Worm (Caenorhabditis elegans) whole organism, early embryonic: ENCODE measurements around the gene nhr-198.
"Not testable (repeated sequence)": the region's sequence is repeated elsewhere in the genome, so short reads cannot be mapped to it uniquely, and the experiment has no call there.

ENCODE experiments used
- B0310.2 ChIP-seq: sonication (generic microtip); optimal IDR thresholded peaks from 2 replicates; lab custom pipeline; 2016; ENCODE audit warnings: mild to moderate bottlenecking, missing genetic modification characterization, missing compliant biosample characterization
- F13C5.2 ChIP-seq: sonication (generic microtip); optimal IDR thresholded peaks from 2 replicates; lab custom pipeline; 2017; ENCODE audit warnings: mild to moderate bottlenecking, missing genetic modification characterization, inconsistent platforms, missing compliant biosample characterization
- aly-1 ChIP-seq: sonication (generic microtip); optimal IDR thresholded peaks from 2 replicates; lab custom pipeline; 2016; ENCODE audit warnings: missing genetic modification characterization, missing compliant biosample characterization
- ama-1 ChIP-seq: fragments of 150-350 bp; optimal IDR thresholded peaks from 2 replicates; lab custom pipeline; 2014
- ceh-13 ChIP-seq: fragments of 200-800 bp; sonication (Bioruptor generic); optimal IDR thresholded peaks from 2 replicates; lab custom pipeline; 2018; ENCODE audit warnings: mild to moderate bottlenecking, missing genetic modification characterization, missing compliant biosample characterization
- ceh-36 ChIP-seq: sonication (generic microtip); optimal IDR thresholded peaks from 2 replicates; lab custom pipeline; 2016; ENCODE audit warnings: missing genetic modification characterization, inconsistent platforms, missing compliant biosample characterization
- ets-7 ChIP-seq: sonication (generic microtip); optimal IDR thresholded peaks from 2 replicates; lab custom pipeline; 2016; ENCODE audit warnings: missing genotype, missing genetic modification characterization, missing compliant biosample characterization
- flt-1 ChIP-seq: fragments of 200-800 bp; sonication (Bioruptor generic); IDR thresholded peaks from 2 replicates; pipeline ENCODE4 v1.3.6; 2022; ENCODE audit warnings: missing genetic modification characterization, missing compliant biosample characterization
- hmbx-1 ChIP-seq: sonication (generic microtip); optimal IDR thresholded peaks from 2 replicates; lab custom pipeline; 2016; ENCODE audit warnings: mild to moderate bottlenecking, missing genetic modification characterization, missing compliant biosample characterization
- hmg-4 ChIP-seq: fragments of 200-800 bp; sonication (Bioruptor generic); optimal IDR thresholded peaks from 2 replicates; lab custom pipeline; 2018; ENCODE audit warnings: mild to moderate bottlenecking, missing genetic modification characterization, missing compliant biosample characterization
- hnd-1 ChIP-seq: sonication (generic microtip); optimal IDR thresholded peaks from 2 replicates; lab custom pipeline; 2016; ENCODE audit warnings: missing genetic modification characterization, missing compliant biosample characterization
- pes-1 ChIP-seq: fragments of 200-800 bp; sonication (Bioruptor generic); IDR thresholded peaks from 2 replicates; pipeline ENCODE4 v1.3.6; 2022; ENCODE audit warnings: missing genetic modification reagents, missing genetic modification characterization, missing compliant biosample characterization
- scrt-1 ChIP-seq: fragments of 200-800 bp; sonication (Bioruptor generic); IDR thresholded peaks from 2 replicates; pipeline ENCODE4 v1.3.6; 2022; ENCODE audit warnings: missing genetic modification characterization, missing compliant biosample characterization
- sea-1 ChIP-seq: fragments of 200-800 bp; sonication (Bioruptor generic); conservative IDR thresholded peaks from 2 replicates; pipeline ENCODE4 v1.3.6; 2022; ENCODE audit warnings: missing genetic modification characterization, missing compliant biosample characterization
- tbx-11 ChIP-seq: fragments of 200-800 bp; sonication (Bioruptor generic); IDR thresholded peaks from 2 replicates; pipeline ENCODE4 v1.3.6; 2022; ENCODE audit warnings: missing genetic modification characterization, missing compliant biosample characterization
- tbx-37 ChIP-seq: fragments of 200-800 bp; sonication (Bioruptor generic); conservative IDR thresholded peaks from 2 replicates; pipeline ENCODE4 v1.3.6; 2022; ENCODE audit warnings: missing genetic modification reagents, missing genetic modification characterization, missing compliant biosample characterization
- tra-4 ChIP-seq: sonication (generic microtip); optimal IDR thresholded peaks from 2 replicates; lab custom pipeline; 2017; ENCODE audit warnings: missing genetic modification characterization, missing compliant biosample characterization

Gene nhr-198

ce11 chrV:15693682-15694081 lies at the start of gene nhr-198:
nhr-198 (plus strand) TSS chrV:15693994.
- TF ChIP-seq aly-1 (tag; lab: Kevin White, UChicago): no peak
- no peak for TF ChIP-seq ama-1 (lab: Kevin White, UChicago)
- TF ChIP-seq tbx-37: no peak
- TF ChIP-seq pes-1 (GFP tag; lab: Robert Waterston, UW): no peak
- no peak for TF ChIP-seq hmg-4 (GFP tag; lab: Kevin White, UChicago)

- no peak for TF ChIP-seq ets-7
- TF ChIP-seq ceh-36 (tag; lab: Kevin White, UChicago): no peak
These were observed 49.2 kb upstream of the nhr-198 start, which contains the start of gene str-23 for ce11 chrV:15644575-15644974. str-23 (plus strand) TSS chrV:15644875.

ce11 chrV:15647536-15648085 lies 46.2 kb upstream of the nhr-198 start, which contains the start of the genes C55A1.7 and C55A1.6:
C55A1.7 (minus strand) TSS chrV:15647636.
C55A1.6 (plus strand) TSS chrV:15648035.
- not testable (repeated sequence) for TF ChIP-seq pes-1 (GFP tag; lab: Robert Waterston, UW); ceh-36 (tag; lab: Kevin White, UChicago); hmg-4 (GFP tag; lab: Kevin White, UChicago)

- TF ChIP-seq tbx-11 (GFP tag; lab: Robert Waterston, UW): no peak
- TF ChIP-seq ceh-36 (tag; lab: Kevin White, UChicago): no peak
These were observed 43.6 kb upstream of the nhr-198 start, which contains the start of gene sru-42 for ce11 chrV:15650167-15650566. sru-42 (plus strand) TSS chrV:15650467.

- TF ChIP-seq ama-1 (lab: Kevin White, UChicago) (no peak), aly-1 (tag; lab: Kevin White, UChicago) (no peak), hmg-4 (GFP tag; lab: Kevin White, UChicago) (no peak), tbx-11 (GFP tag; lab: Robert Waterston, UW) (no peak), F13C5.2 (no peak), tra-4 (no peak), tbx-37 (no peak), hnd-1 (tag; lab: Kevin White, UChicago) (no peak), pes-1 (GFP tag; lab: Robert Waterston, UW) (no peak)
These were observed 41.6 kb upstream of the nhr-198 start for ce11 chrV:15652147-15652546.

ce11 chrV:15654124-15654523 lies 39.7 kb upstream of the nhr-198 start, which contains the start of gene F53E4.2:
F53E4.2 (plus strand) TSS chrV:15654424.
- TF ChIP-seq F13C5.2 (no peak), ceh-36 (tag; lab: Kevin White, UChicago) (no peak), aly-1 (tag; lab: Kevin White, UChicago) (no peak), hnd-1 (tag; lab: Kevin White, UChicago) (no peak), ceh-13 (no peak), tbx-11 (GFP tag; lab: Robert Waterston, UW) (no peak), tra-4 (no peak), B0310.2 (no peak), hmbx-1 (tag; lab: Kevin White, UChicago) (no peak), tbx-37 (no peak)

- TF ChIP-seq pes-1 (GFP tag; lab: Robert Waterston, UW): no peak
- no peak for TF ChIP-seq aly-1 (tag; lab: Kevin White, UChicago)
- TF ChIP-seq F13C5.2: no peak
- TF ChIP-seq scrt-1 (GFP tag; lab: Robert Waterston, UW): no peak
- no peak for TF ChIP-seq flt-1 (GFP tag; lab: Robert Waterston, UW)
- TF ChIP-seq B0310.2: no peak
- no peak for TF ChIP-seq tbx-37
These were observed 35.3 kb upstream of the nhr-198 start for ce11 chrV:15658262-15659060.

- no peak for TF ChIP-seq tbx-11 (GFP tag; lab: Robert Waterston, UW)
- no peak for TF ChIP-seq aly-1 (tag; lab: Kevin White, UChicago)
- TF ChIP-seq B0310.2: no peak
- TF ChIP-seq hnd-1 (tag; lab: Kevin White, UChicago): no peak
- no peak for TF ChIP-seq tbx-37
- no peak for TF ChIP-seq ceh-36 (tag; lab: Kevin White, UChicago)
- no peak for TF ChIP-seq hmbx-1 (tag; lab: Kevin White, UChicago)
- no peak for TF ChIP-seq scrt-1 (GFP tag; lab: Robert Waterston, UW)
- TF ChIP-seq pes-1 (GFP tag; lab: Robert Waterston, UW): no peak
- TF ChIP-seq ets-7: no peak
- no peak for TF ChIP-seq ama-1 (lab: Kevin White, UChicago)
- no peak for TF ChIP-seq sea-1 (GFP tag; lab: Robert Waterston, UW)
- no peak for TF ChIP-seq hmg-4 (GFP tag; lab: Kevin White, UChicago)
- TF ChIP-seq F13C5.2: no peak
- no peak for TF ChIP-seq flt-1 (GFP tag; lab: Robert Waterston, UW)
- TF ChIP-seq tra-4: no peak
- no peak for TF ChIP-seq ceh-13
These were observed 32.8 kb upstream of the nhr-198 start for ce11 chrV:15661003-15661402.
